Worm (Caenorhabditis elegans) whole organism, L3 larva: ENCODE measurements around the gene C18H2.5.
A peak's percentile ranks its signal among the peaks of the same experiment; 100 is the strongest.

Source experiments
- ZK546.5 ChIP-seq: sonication (generic microtip); optimal IDR thresholded peaks from 2 replicates; lab custom pipeline; 2017; ENCODE audit warnings: missing biosample characterization, missing genetic modification characterization
- aly-2 ChIP-seq: fragments of 150-350 bp; optimal IDR thresholded peaks from 2 replicates; lab custom pipeline; 2014; ENCODE audit warnings: missing biosample characterization, missing genetic modification characterization
- ama-1 ChIP-seq: fragments of 150-350 bp; optimal IDR thresholded peaks from 2 replicates; lab custom pipeline; 2018
- ceh-16 ChIP-seq: sonication (generic microtip); optimal IDR thresholded peaks from 2 replicates; lab custom pipeline; 2017; ENCODE audit warnings: missing biosample characterization, missing genetic modification characterization
- ceh-28 ChIP-seq: fragments of 150-350 bp; optimal IDR thresholded peaks from 2 replicates; lab custom pipeline; 2014; ENCODE audit warnings: missing biosample characterization, missing genetic modification reagents, missing genetic modification characterization
- ceh-82 ChIP-seq: fragments of 150-350 bp; optimal IDR thresholded peaks from 2 replicates; lab custom pipeline; 2014; ENCODE audit warnings: missing biosample characterization, missing genetic modification characterization
- daf-12 ChIP-seq: fragments of 150-350 bp; optimal IDR thresholded peaks from 2 replicates; lab custom pipeline; 2014; ENCODE audit warnings: missing biosample characterization, missing genetic modification reagents, missing genetic modification characterization
- egl-5 ChIP-seq: fragments of 150-350 bp; optimal IDR thresholded peaks from 2 replicates; lab custom pipeline; 2017; ENCODE audit warnings: missing biosample characterization, missing genetic modification reagents, missing genetic modification characterization, inconsistent platforms
- elt-1 ChIP-seq: fragments of 150-350 bp; optimal IDR thresholded peaks from 2 replicates; lab custom pipeline; 2014; ENCODE audit warnings: missing biosample characterization, missing genetic modification characterization
- elt-2 ChIP-seq: sonication (generic microtip); optimal IDR thresholded peaks from 2 replicates; lab custom pipeline; 2016; ENCODE audit warnings: missing genetic modification reagents, mild to moderate bottlenecking, missing genetic modification characterization, missing compliant biosample characterization
- fkh-10 ChIP-seq: sonication (generic microtip); optimal IDR thresholded peaks from 2 replicates; lab custom pipeline; 2017; ENCODE audit warnings: missing biosample characterization, missing genetic modification reagents, missing genetic modification characterization
- fkh-2 ChIP-seq: fragments of 150-350 bp; optimal IDR thresholded peaks from 2 replicates; lab custom pipeline; 2014; ENCODE audit warnings: missing biosample characterization, missing genetic modification reagents, missing genetic modification characterization
- fos-1 ChIP-seq: fragments of 150-350 bp; optimal IDR thresholded peaks from 2 replicates; lab custom pipeline; 2014; ENCODE audit warnings: missing biosample characterization, missing genetic modification characterization
- hmg-11 ChIP-seq: sonication (generic microtip); optimal IDR thresholded peaks from 2 replicates; lab custom pipeline; 2016; ENCODE audit warnings: missing genetic modification characterization, missing compliant biosample characterization
- jun-1 ChIP-seq: fragments of 150-350 bp; optimal IDR thresholded peaks from 2 replicates; lab custom pipeline; 2014; ENCODE audit warnings: missing biosample characterization, missing genetic modification reagents, missing genetic modification characterization
- lin-15B ChIP-seq: fragments of 150-350 bp; optimal IDR thresholded peaks from 2 replicates; lab custom pipeline; 2014; ENCODE audit warnings: missing biosample characterization, missing genetic modification characterization
- lin-39 ChIP-seq: fragments of 150-350 bp; optimal IDR thresholded peaks from 2 replicates; lab custom pipeline; 2018; ENCODE audit warnings: missing biosample characterization, missing genetic modification reagents, missing genetic modification characterization
- lsy-12 ChIP-seq: sonication (generic microtip); optimal IDR thresholded peaks from 2 replicates; lab custom pipeline; 2016; ENCODE audit warnings: mild to moderate bottlenecking, missing genetic modification characterization, missing compliant biosample characterization
- mdl-1 ChIP-seq: fragments of 150-350 bp; optimal IDR thresholded peaks from 2 replicates; lab custom pipeline; 2014; ENCODE audit warnings: missing biosample characterization, missing genetic modification characterization
- mml-1 ChIP-seq: fragments of 150-350 bp; sonication (generic microtip); optimal IDR thresholded peaks from 3 replicates; lab custom pipeline; 2014; ENCODE audit warnings: missing biosample characterization, missing genetic modification characterization
- nfya-1 ChIP-seq: sonication (generic microtip); optimal IDR thresholded peaks from 2 replicates; lab custom pipeline; 2017; ENCODE audit warnings: missing genetic modification characterization, mild to moderate bottlenecking, missing compliant biosample characterization, antibody characterized with exemption, moderate library complexity; ENCODE audit not compliant: insufficient read depth
- nhr-11 ChIP-seq: fragments of 150-350 bp; optimal IDR thresholded peaks from 2 replicates; lab custom pipeline; 2014; ENCODE audit warnings: missing biosample characterization, missing genetic modification characterization
- nhr-12 ChIP-seq: fragments of 150-350 bp; optimal IDR thresholded peaks from 2 replicates; lab custom pipeline; 2014; ENCODE audit warnings: missing biosample characterization, missing genetic modification characterization
- nhr-23 ChIP-seq: fragments of 150-350 bp; optimal IDR thresholded peaks from 2 replicates; lab custom pipeline; 2014; ENCODE audit warnings: missing biosample characterization, missing genetic modification reagents, missing genetic modification characterization
- nhr-237 ChIP-seq: fragments of 150-350 bp; optimal IDR thresholded peaks from 2 replicates; lab custom pipeline; 2014; ENCODE audit warnings: missing biosample characterization, missing genetic modification characterization
- nhr-25 ChIP-seq: sonication (generic microtip); optimal IDR thresholded peaks from 2 replicates; lab custom pipeline; 2017; ENCODE audit warnings: missing biosample characterization, missing genetic modification characterization
- nhr-28 ChIP-seq: fragments of 150-350 bp; optimal IDR thresholded peaks from 2 replicates; lab custom pipeline; 2014; ENCODE audit warnings: missing biosample characterization, missing genetic modification characterization
- nhr-43 ChIP-seq: sonication (generic microtip); optimal IDR thresholded peaks from 2 replicates; lab custom pipeline; 2016; ENCODE audit warnings: mild to moderate bottlenecking, missing genetic modification characterization, missing compliant biosample characterization; ENCODE audit not compliant: poor library complexity, severe bottlenecking
- nhr-67 ChIP-seq: fragments of 150-350 bp; optimal IDR thresholded peaks from 2 replicates; lab custom pipeline; 2014; ENCODE audit warnings: missing biosample characterization, missing genetic modification characterization
- nhr-76 ChIP-seq: fragments of 150-350 bp; sonication (generic microtip); optimal IDR thresholded peaks from 5 replicates; lab custom pipeline; 2014; ENCODE audit warnings: missing biosample characterization, missing genetic modification characterization
- nhr-77 ChIP-seq: fragments of 150-350 bp; optimal IDR thresholded peaks from 2 replicates; lab custom pipeline; 2014; ENCODE audit warnings: missing biosample characterization, missing genetic modification characterization
- pha-4 ChIP-seq: fragments of 150-350 bp; optimal IDR thresholded peaks from 2 replicates; lab custom pipeline; 2014; ENCODE audit warnings: missing biosample characterization, missing genetic modification reagents, missing genetic modification characterization
- pqm-1 ChIP-seq: fragments of 150-350 bp; optimal IDR thresholded peaks from 2 replicates; lab custom pipeline; 2017; ENCODE audit warnings: missing biosample characterization, missing genetic modification characterization, inconsistent platforms
- sea-2 ChIP-seq: fragments of 150-350 bp; sonication (generic microtip); optimal IDR thresholded peaks from 4 replicates; lab custom pipeline; 2014; ENCODE audit warnings: missing biosample characterization, missing genetic modification reagents, missing genetic modification characterization
- skn-1 ChIP-seq: fragments of 150-350 bp; optimal IDR thresholded peaks from 2 replicates; lab custom pipeline; 2014; ENCODE audit warnings: missing biosample characterization, missing genetic modification characterization
- tbx-2 ChIP-seq: sonication (generic microtip); optimal IDR thresholded peaks from 2 replicates; lab custom pipeline; 2016; ENCODE audit warnings: mild to moderate bottlenecking, missing genetic modification characterization, missing compliant biosample characterization
- unc-62 ChIP-seq: fragments of 150-350 bp; sonication (generic microtip); optimal IDR thresholded peaks from 4 replicates; lab custom pipeline; 2014; ENCODE audit warnings: missing biosample characterization, missing genetic modification reagents, missing genetic modification characterization
- zag-1 ChIP-seq: fragments of 150-350 bp; optimal IDR thresholded peaks from 2 replicates; lab custom pipeline; 2014; ENCODE audit warnings: missing biosample characterization, missing genetic modification characterization
- ztf-4 ChIP-seq: fragments of 150-350 bp; optimal IDR thresholded peaks from 2 replicates; lab custom pipeline; 2014; ENCODE audit warnings: missing biosample characterization, missing genetic modification characterization

The C18H2.5 gene

DNA sequence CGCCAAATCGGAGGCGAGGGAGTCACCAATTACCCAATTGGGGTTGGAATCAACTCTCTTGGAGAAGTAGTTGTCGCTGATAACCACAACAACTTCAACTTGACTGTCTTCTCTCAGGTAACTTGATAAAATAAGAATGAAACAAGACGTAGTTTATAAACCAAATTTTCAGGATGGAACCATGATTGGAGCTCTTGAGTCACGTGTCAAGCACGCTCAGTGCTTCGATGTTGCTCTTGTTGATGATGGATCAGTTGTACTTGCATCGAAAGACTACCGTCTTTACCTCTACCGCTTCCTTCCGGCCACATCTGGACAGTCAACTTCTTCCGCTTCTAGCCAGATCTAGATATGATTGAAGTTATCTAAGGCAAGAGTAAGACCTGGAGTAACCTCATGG is 41.8 kb upstream of the C18H2.5 start:
- TF ChIP-seq fos-1 (tag; lab: Kevin White, UChicago) = no peak
- no peak for TF ChIP-seq nhr-12 (tag; lab: Kevin White, UChicago)
- no peak for TF ChIP-seq nhr-237
- TF ChIP-seq, all 47 proteins: peak for 0

DNA sequence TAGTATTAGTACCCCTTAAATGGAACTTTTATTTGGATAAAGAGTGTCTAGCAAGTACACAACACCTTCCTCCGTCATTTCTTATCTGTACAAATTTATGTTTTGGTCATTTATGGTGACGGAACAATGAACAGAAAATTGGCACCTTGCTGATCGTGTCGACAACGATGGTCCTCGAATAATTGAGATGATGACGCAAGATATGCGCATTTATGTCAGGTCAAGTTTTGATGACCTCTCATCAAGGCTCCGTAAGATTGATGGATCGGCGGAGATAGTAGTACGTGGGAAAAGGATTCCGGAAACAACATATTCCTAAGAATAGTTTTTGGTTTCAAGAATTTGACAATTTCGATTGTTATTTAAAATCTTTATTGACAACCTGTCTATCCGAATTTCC is 39.9 kb upstream of the C18H2.5 start:
- TF ChIP-seq nhr-43 (tag; lab: Kevin White, UChicago) = peak; percentile 25
- no peak for TF ChIP-seq lsy-12 (tag; lab: Kevin White, UChicago)
- TF ChIP-seq, all 47 proteins: peak for 1

DNA sequence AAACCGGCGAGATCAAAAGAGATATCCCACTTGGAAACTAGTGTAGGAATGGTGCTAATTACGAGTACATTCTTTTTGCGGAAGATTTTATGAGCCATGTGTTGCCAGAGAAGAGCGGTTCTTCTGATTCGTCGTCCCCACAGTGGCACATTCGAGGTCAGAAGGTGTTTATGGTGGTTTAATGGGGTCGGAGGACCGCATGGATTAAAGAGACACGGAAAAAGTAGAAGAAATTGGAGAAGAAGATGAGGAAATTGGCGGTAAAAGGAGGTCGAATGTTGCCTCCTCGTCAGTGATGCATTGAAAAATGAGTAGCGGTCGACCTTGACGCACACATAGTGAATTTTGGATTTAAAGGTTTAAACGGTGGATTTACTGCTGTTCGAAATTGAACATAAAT is 39.4 kb upstream of the C18H2.5 start:
- TF ChIP-seq ceh-16 (tag; lab: Kevin White, UChicago) (no peak), lin-15B (tag; lab: Kevin White, UChicago) (no peak), egl-5 (tag; lab: Kevin White, UChicago) (peak; percentile 60), nhr-23 (tag; lab: Kevin White, UChicago) (no peak), nhr-67 (tag; lab: Kevin White, UChicago) (no peak), mml-1 (tag; lab: Kevin White, UChicago) (no peak), nhr-25 (tag; lab: Kevin White, UChicago) (peak; percentile 48), nhr-76 (tag; lab: Kevin White, UChicago) (no peak), mdl-1 (no peak), zag-1 (tag; lab: Kevin White, UChicago) (no peak), unc-62 (GFP tag; lab: Kevin White, UChicago) (no peak), nhr-12 (tag; lab: Kevin White, UChicago) (no peak), aly-2 (tag; lab: Kevin White, UChicago) (no peak), pha-4 (no peak), lin-39 (no peak), ZK546.5 (no peak), tbx-2 (no peak), skn-1 (tag; lab: Kevin White, UChicago) (no peak)

- no peak for TF ChIP-seq jun-1 (tag; lab: Kevin White, UChicago)
- peak; percentile 70 for TF ChIP-seq nhr-25 (tag; lab: Kevin White, UChicago)
These were observed 36.9 kb upstream of the C18H2.5 start for ce11 chrIII:7731085-7731484.

ce11 chrIII:7730331-7730730 is 36.2 kb upstream of the C18H2.5 start:
- TF ChIP-seq fos-1 (tag; lab: Kevin White, UChicago) = no peak
- TF ChIP-seq jun-1 (tag; lab: Kevin White, UChicago) = peak; percentile 35
- no peak for TF ChIP-seq nhr-237
- peak; percentile 6 for TF ChIP-seq pha-4
- TF ChIP-seq tbx-2 = no peak
- peak; percentile 76 for TF ChIP-seq pqm-1 (tag; lab: Kevin White, UChicago)
- TF ChIP-seq ama-1 (lab: Kevin White, UChicago) = peak; percentile 73
- TF ChIP-seq elt-2 (tag; lab: Kevin White, UChicago) = peak; percentile 87

- TF ChIP-seq lin-15B (tag; lab: Kevin White, UChicago) (peak; percentile 61), hmg-11 (tag; lab: Kevin White, UChicago) (peak; percentile 38), nhr-43 (tag; lab: Kevin White, UChicago) (peak; percentile 59), lin-39 (peak; percentile 79), unc-62 (GFP tag; lab: Kevin White, UChicago) (peak; percentile 55), mml-1 (tag; lab: Kevin White, UChicago) (no peak), nhr-28 (tag; lab: Kevin White, UChicago) (no peak), pqm-1 (tag; lab: Kevin White, UChicago) (no peak), elt-1 (no peak), ztf-4 (no peak), pha-4 (peak; percentile 80), skn-1 (tag; lab: Kevin White, UChicago) (no peak), nhr-76 (tag; lab: Kevin White, UChicago) (no peak), aly-2 (tag; lab: Kevin White, UChicago) (no peak), ceh-16 (tag; lab: Kevin White, UChicago) (no peak), lsy-12 (tag; lab: Kevin White, UChicago) (no peak), tbx-2 (no peak), fkh-2 (tag; lab: Kevin White, UChicago) (no peak), nfya-1 (tag; lab: Kevin White, UChicago) (peak; percentile 83), nhr-25 (tag; lab: Kevin White, UChicago) (peak; percentile 18), nhr-77 (tag; lab: Kevin White, UChicago) (no peak), nhr-237 (no peak), fos-1 (tag; lab: Kevin White, UChicago) (no peak), fkh-10 (peak; percentile 16), egl-5 (tag; lab: Kevin White, UChicago) (no peak), nhr-67 (tag; lab: Kevin White, UChicago) (no peak), zag-1 (tag; lab: Kevin White, UChicago) (no peak), ama-1 (lab: Kevin White, UChicago) (peak; percentile 81), nhr-11 (tag; lab: Kevin White, UChicago) (peak; percentile 69), ceh-28 (tag; lab: Kevin White, UChicago) (peak; percentile 48), ceh-82 (tag; lab: Kevin White, UChicago) (no peak), jun-1 (tag; lab: Kevin White, UChicago) (peak; percentile 62), daf-12 (no peak), sea-2 (GFP tag; lab: Kevin White, UChicago) (no peak)
These were observed 35.4 kb upstream of the C18H2.5 start, which contains the start of gene ZK112.4 for ce11 chrIII:7729534-7730061. Gene ZK112.4, minus strand, starts transcription at chrIII:7730011.
